Fruit fly (Drosophila melanogaster): Measurements from ENCODE around the gene CG5478.
A peak's percentile ranks its signal among the peaks of the same experiment; 100 is the strongest.

CG5478 gene

dm6 chr3R:15972979-15973486 is 39.5 kb upstream of the CG5478 start, which contains the start of gene Hel89B (continued):
- no peak for TF ChIP-seq CG10366 (GFP tag; IDR thresholded peaks at IDR 0.05)
- peak; percentile 83 for TF ChIP-seq mam (GFP tag; optimal IDR thresholded peaks at IDR 0.05)
- no peak for TF ChIP-seq sisA (GFP tag; IDR thresholded peaks at IDR 0.05)
- no peak for TF ChIP-seq CG4404 (GFP tag; IDR thresholded peaks at IDR 0.05)
- TF ChIP-seq mld (GFP tag; IDR thresholded peaks at IDR 0.05; ENCODE audit: partially characterized antibody), result no peak
- TF ChIP-seq Hmr (GFP tag; optimal IDR thresholded peaks at IDR 0.05), result peak; percentile 64
- peak; percentile 41 for TF ChIP-seq CG13123 (GFP tag; optimal IDR thresholded peaks at IDR 0.05)
- TF ChIP-seq Dref (GFP tag; IDR thresholded peaks at IDR 0.05), result no peak
- peak; percentile 90 for TF ChIP-seq nmo (GFP tag; optimal IDR thresholded peaks at IDR 0.05)
- no peak for TF ChIP-seq Rfx (GFP tag; IDR thresholded peaks at IDR 0.05)
- no peak for TF ChIP-seq bowl (GFP tag; IDR thresholded peaks at IDR 0.05)
- TF ChIP-seq CG31441 (GFP tag; IDR thresholded peaks at IDR 0.05), result no peak
- peak; percentile 22 to 52 for TF ChIP-seq Hr51 (GFP tag; optimal IDR thresholded peaks at IDR 0.05)
- no peak for TF ChIP-seq Lim3 (GFP tag; IDR thresholded peaks at IDR 0.05)
- peak; percentile 36 for TF ChIP-seq onecut (GFP tag; IDR thresholded peaks at IDR 0.05)
- TF ChIP-seq sna (GFP tag; IDR thresholded peaks at IDR 0.05; ENCODE audit: partially characterized antibody), result no peak
- no peak for TF ChIP-seq Dp (GFP tag; optimal IDR thresholded peaks at IDR 0.05)
- TF ChIP-seq CHES-1-like (GFP tag; optimal IDR thresholded peaks at IDR 0.05), result no peak
- TF ChIP-seq CG11695 (GFP tag; IDR thresholded peaks at IDR 0.05), result no peak
- no peak for TF ChIP-seq CG8359 (GFP tag; optimal IDR thresholded peaks at IDR 0.05; ENCODE audit: borderline replicate concordance)
- no peak for TF ChIP-seq CG15479 (GFP tag; optimal IDR thresholded peaks at IDR 0.05)
- no peak for TF ChIP-seq ERR (GFP tag; optimal IDR thresholded peaks at IDR 0.05)
- peak; percentile 84 for TF ChIP-seq Lhr (GFP tag; optimal IDR thresholded peaks at IDR 0.05)
- no peak for TF ChIP-seq toy (GFP tag; IDR thresholded peaks at IDR 0.05)
- TF ChIP-seq CG4854 (GFP tag; optimal IDR thresholded peaks at IDR 0.05), result peak; percentile 16
- TF ChIP-seq CG10147 (GFP tag; optimal IDR thresholded peaks at IDR 0.05), result peak; percentile 13
- no peak for TF ChIP-seq dysf (GFP tag; IDR thresholded peaks at IDR 0.05)
- no peak for TF ChIP-seq Dip2 (GFP tag; IDR thresholded peaks at IDR 0.05)
- no peak for TF ChIP-seq Ada2b (GFP tag; IDR thresholded peaks at IDR 0.05)
- TF ChIP-seq pzg (GFP tag; optimal IDR thresholded peaks at IDR 0.05), result peak; percentile 89
- TF ChIP-seq NC2β (GFP tag; optimal IDR thresholded peaks at IDR 0.05), result peak; percentile 61
- no peak for TF ChIP-seq Stat92E (GFP tag; optimal IDR thresholded peaks at IDR 0.05)
- TF ChIP-seq Gsc (GFP tag; IDR thresholded peaks at IDR 0.05), result no peak
- TF ChIP-seq Mes4 (GFP tag; optimal IDR thresholded peaks at IDR 0.05), result peak; percentile 46
- peak; percentile 5 for TF ChIP-seq oc (tag; optimal IDR thresholded peaks at IDR 0.05)
- TF ChIP-seq Xbp1 (GFP tag; optimal IDR thresholded peaks at IDR 0.05), result peak; percentile 80
- peak; percentile 73 for TF ChIP-seq CG13424 (tag; optimal IDR thresholded peaks at IDR 0.05)
- TF ChIP-seq dimm (GFP tag; IDR thresholded peaks at IDR 0.05), result no peak
- no peak for TF ChIP-seq kni (GFP tag; optimal IDR thresholded peaks at IDR 0.05)
- TF ChIP-seq usp (GFP tag; optimal IDR thresholded peaks at IDR 0.05), result no peak
- TF ChIP-seq jing (GFP tag; optimal IDR thresholded peaks at IDR 0.05), result peak; percentile 29
- no peak for TF ChIP-seq Poxn (GFP tag; IDR thresholded peaks at IDR 0.05)
- no peak for TF ChIP-seq TFAM (GFP tag; optimal IDR thresholded peaks at IDR 0.05)
- peak; percentile 33 for TF ChIP-seq YL-1 (GFP tag; optimal IDR thresholded peaks at IDR 0.05)
- no peak for TF ChIP-seq wek (GFP tag; optimal IDR thresholded peaks at IDR 0.05)
- TF ChIP-seq Usf (GFP tag; optimal IDR thresholded peaks at IDR 0.05), result peak; percentile 37
- peak; percentile 41 for TF ChIP-seq stwl (tag; optimal IDR thresholded peaks at IDR 0.05)
- no peak for TF ChIP-seq CG2129 (GFP tag; IDR thresholded peaks at IDR 0.05; ENCODE audit: partially characterized antibody)
- no peak for TF ChIP-seq CG17568 (GFP tag; optimal IDR thresholded peaks at IDR 0.05)
- TF ChIP-seq Bdp1 (GFP tag; optimal IDR thresholded peaks at IDR 0.05), result peak; percentile 63
- TF ChIP-seq cato (GFP tag; optimal IDR thresholded peaks at IDR 0.05; ENCODE audit: borderline replicate concordance), result peak; percentile 46

Data from whole organism, embryonic.